Worm (Caenorhabditis elegans): ENCODE data around the gene flp-24.

DNA sequence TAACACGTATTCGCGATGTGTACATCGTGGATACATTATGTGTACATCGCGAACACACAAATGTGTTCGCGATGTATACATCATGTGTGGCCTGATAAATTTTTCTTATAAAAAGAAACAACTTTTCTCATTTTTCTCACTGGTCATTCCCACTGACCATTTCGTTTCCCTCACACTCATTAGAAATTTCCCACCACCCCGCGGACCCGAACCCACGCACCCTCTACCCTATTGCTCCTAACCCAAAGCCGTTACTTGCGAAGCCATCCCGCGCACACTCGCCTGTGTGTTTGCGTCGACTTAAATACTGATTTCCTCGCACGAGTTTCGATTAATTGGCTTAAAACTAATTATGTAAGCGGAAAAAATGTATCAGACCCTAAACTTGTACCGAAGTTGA lies 26.1 kb upstream of the flp-24 start:
- TF ChIP-seq hlh-1 (tag; optimal IDR thresholded peaks at IDR 0.05) (no peak), nhr-12 (tag; optimal IDR thresholded peaks at IDR 0.05) (no peak), nhr-76 (tag; optimal IDR thresholded peaks at IDR 0.05) (no peak), nhr-2 (tag; optimal IDR thresholded peaks at IDR 0.05) (no peak)
